Worm (Caenorhabditis elegans) whole organism, young adult: Measurements from ENCODE around the gene wago-4.
A peak's percentile ranks its signal among the peaks of the same experiment; 100 is the strongest.

ENCODE experiments used
- B0336.3 ChIP-seq: fragments of 200-800 bp; sonication (Bioruptor generic); IDR thresholded peaks from 2 replicates; pipeline ENCODE4 v1.3.6; 2022; ENCODE audit warnings: missing genetic modification characterization, missing compliant biosample characterization
- F22D6.2 ChIP-seq: sonication (generic microtip); optimal IDR thresholded peaks from 2 replicates; lab custom pipeline; 2016; ENCODE audit warnings: mild to moderate bottlenecking, missing genetic modification characterization, missing compliant biosample characterization
- F57A8.1 ChIP-seq: fragments of 200-800 bp; sonication (Bioruptor generic); optimal IDR thresholded peaks from 2 replicates; lab custom pipeline; 2018; ENCODE audit warnings: mild to moderate bottlenecking, missing genetic modification characterization, moderate library complexity, missing compliant biosample characterization
- F57C9.4 ChIP-seq: sonication (generic microtip); optimal IDR thresholded peaks from 2 replicates; lab custom pipeline; 2017; ENCODE audit warnings: mild to moderate bottlenecking, missing genetic modification characterization, missing compliant biosample characterization
- K11D2.4 ChIP-seq: fragments of 200-800 bp; sonication (Bioruptor generic); IDR thresholded peaks from 2 replicates; pipeline ENCODE4 v1.3.6; 2022; ENCODE audit warnings: missing genetic modification reagents, missing genetic modification characterization, missing compliant biosample characterization
- K12H6.12 ChIP-seq: fragments of 200-800 bp; sonication (Bioruptor generic); optimal IDR thresholded peaks from 2 replicates; lab custom pipeline; 2018; ENCODE audit warnings: mild to moderate bottlenecking, missing genetic modification characterization, missing compliant biosample characterization
- Y79H2A.3 ChIP-seq: fragments of 200-800 bp; sonication (Bioruptor generic); conservative IDR thresholded peaks from 2 replicates; pipeline ENCODE4 v1.3.6; 2022; ENCODE audit warnings: missing genetic modification reagents, missing genetic modification characterization, missing compliant biosample characterization
- ama-1 ChIP-seq, 3 experiments: fragments of 150-350 bp in 1 of 3; sonication (generic microtip) in 2 of 3; optimal IDR thresholded peaks; 2 replicates each; lab custom pipeline; 2014 to 2018; ENCODE audit warnings: missing biosample characterization in 2 of 3, missing genetic modification characterization in 2 of 3, missing genetic modification reagents in 2 of 3
- aptf-3 ChIP-seq: fragments of 200-800 bp; sonication (Bioruptor generic); IDR thresholded peaks from 2 replicates; pipeline ENCODE4 v1.3.6; 2022; ENCODE audit warnings: missing genetic modification characterization, missing compliant biosample characterization
- atf-7 ChIP-seq: sonication (generic microtip); optimal IDR thresholded peaks from 2 replicates; lab custom pipeline; 2017; ENCODE audit warnings: mild to moderate bottlenecking, missing genetic modification characterization, missing compliant biosample characterization
- ccch-3 ChIP-seq: fragments of 200-800 bp; sonication (Bioruptor generic); optimal IDR thresholded peaks from 2 replicates; lab custom pipeline; 2018; ENCODE audit warnings: mild to moderate bottlenecking, missing genetic modification characterization, missing compliant biosample characterization
- cebp-1 ChIP-seq, 2 experiments: fragments of 200-800 bp in 1 of 2; sonication (Bioruptor generic) in 1 of 2; sonication (generic microtip) in 1 of 2; IDR thresholded peaks in 1 of 2; optimal IDR thresholded peaks in 1 of 2; 2 replicates each; pipeline versions ENCODE4 v1.3.6 to Lab custom; 2017 to 2022; ENCODE audit warnings: missing compliant biosample characterization in 2 of 2, missing genetic modification characterization in 2 of 2, mild to moderate bottlenecking in 1 of 2, missing genetic modification reagents in 1 of 2, moderate library complexity in 1 of 2
- ceh-27 ChIP-seq: fragments of 200-800 bp; sonication (Bioruptor generic); optimal IDR thresholded peaks from 2 replicates; lab custom pipeline; 2018; ENCODE audit warnings: mild to moderate bottlenecking, missing genetic modification characterization, moderate library complexity, missing compliant biosample characterization
- dpff-1 ChIP-seq: sonication (generic microtip); optimal IDR thresholded peaks from 2 replicates; lab custom pipeline; 2017; ENCODE audit warnings: mild to moderate bottlenecking, missing genetic modification characterization, missing compliant biosample characterization
- dpl-1 ChIP-seq: fragments of 150-350 bp; optimal IDR thresholded peaks from 2 replicates; lab custom pipeline; 2014; ENCODE audit warnings: missing biosample characterization, missing genetic modification reagents, missing genetic modification characterization
- ets-4 ChIP-seq: fragments of 200-800 bp; sonication (Bioruptor generic); optimal IDR thresholded peaks from 2 replicates; lab custom pipeline; 2018; ENCODE audit warnings: mild to moderate bottlenecking, missing genetic modification characterization, missing compliant biosample characterization
- him-1 ChIP-seq: sonication (generic microtip); optimal IDR thresholded peaks from 2 replicates; lab custom pipeline; 2016; ENCODE audit warnings: missing genotype, missing genetic modification reagents, missing genetic modification characterization, missing compliant biosample characterization
- hlh-26 ChIP-seq: fragments of 200-800 bp; sonication (Bioruptor generic); conservative IDR thresholded peaks from 2 replicates; pipeline ENCODE4 v1.3.6; 2022; ENCODE audit warnings: missing genetic modification reagents, missing genetic modification characterization, missing compliant biosample characterization
- hmg-1.2 ChIP-seq: fragments of 200-800 bp; sonication (Bioruptor generic); IDR thresholded peaks from 2 replicates; pipeline ENCODE4 v1.3.6; 2022; ENCODE audit warnings: missing genetic modification reagents, missing genetic modification characterization, missing compliant biosample characterization
- hsf-1 ChIP-seq: fragments of 200-800 bp; sonication (Bioruptor generic); IDR thresholded peaks from 2 replicates; pipeline ENCODE4 v1.3.6; 2022; ENCODE audit warnings: missing genetic modification reagents, missing genetic modification characterization, missing compliant biosample characterization
- lsy-27 ChIP-seq: sonication (generic microtip); optimal IDR thresholded peaks from 2 replicates; lab custom pipeline; 2017; ENCODE audit warnings: missing genetic modification characterization, mild to moderate bottlenecking, missing compliant biosample characterization, antibody characterized with exemption, missing genotype, borderline replicate concordance; ENCODE audit not compliant: insufficient read depth
- madf-3 ChIP-seq: fragments of 200-800 bp; sonication (Bioruptor generic); IDR thresholded peaks from 2 replicates; pipeline ENCODE4 v1.3.6; 2022; ENCODE audit warnings: missing genetic modification reagents, missing genetic modification characterization, missing compliant biosample characterization
- madf-8 ChIP-seq: fragments of 200-800 bp; sonication (Bioruptor generic); conservative IDR thresholded peaks from 2 replicates; pipeline ENCODE4 v1.3.6; 2022; ENCODE audit warnings: missing genetic modification reagents, missing genetic modification characterization, missing compliant biosample characterization
- mcd-1 ChIP-seq: fragments of 200-800 bp; sonication (Bioruptor generic); IDR thresholded peaks from 2 replicates; pipeline ENCODE4 v1.3.6; 2022; ENCODE audit warnings: missing genetic modification reagents, missing genetic modification characterization, missing compliant biosample characterization
- mxl-1 ChIP-seq: sonication (generic microtip); optimal IDR thresholded peaks from 2 replicates; lab custom pipeline; 2016; ENCODE audit warnings: missing genetic modification characterization, missing compliant biosample characterization
- nhr-120 ChIP-seq: fragments of 200-800 bp; sonication (Bioruptor generic); IDR thresholded peaks from 2 replicates; pipeline ENCODE4 v1.3.6; 2022; ENCODE audit warnings: missing genetic modification characterization, missing compliant biosample characterization
- nhr-80 ChIP-seq: sonication (generic microtip); optimal IDR thresholded peaks from 2 replicates; lab custom pipeline; 2016; ENCODE audit warnings: missing genetic modification characterization, missing compliant biosample characterization
- rcor-1 ChIP-seq: fragments of 200-800 bp; sonication (Bioruptor generic); IDR thresholded peaks from 2 replicates; pipeline ENCODE4 v1.3.6; 2022; ENCODE audit warnings: missing genetic modification reagents, missing genetic modification characterization, missing compliant biosample characterization
- rec-8 ChIP-seq, 2 experiments: sonication (generic microtip); optimal IDR thresholded peaks; 2 replicates each; lab custom pipeline; 2016; ENCODE audit warnings: mild to moderate bottlenecking in 2 of 2, missing genetic modification characterization in 2 of 2, missing genetic modification reagents in 2 of 2, missing genotype in 2 of 2, missing biosample characterization in 1 of 2, missing compliant biosample characterization in 1 of 2, moderate library complexity in 1 of 2
- repo-1 ChIP-seq: sonication (generic microtip); optimal IDR thresholded peaks from 2 replicates; lab custom pipeline; 2017; ENCODE audit warnings: mild to moderate bottlenecking, missing genetic modification characterization, missing compliant biosample characterization
- sdz-38 ChIP-seq: sonication (generic microtip); optimal IDR thresholded peaks from 2 replicates; lab custom pipeline; 2016; ENCODE audit warnings: missing genotype, missing genetic modification characterization, missing compliant biosample characterization
- snpc-4 ChIP-seq, 5 experiments: fragments of 150-350 bp in 1 of 5; sonication (generic microtip) in 4 of 5; optimal IDR thresholded peaks; 2 replicates each; lab custom pipeline; 2014 to 2018; ENCODE audit warnings: missing genetic modification characterization in 5 of 5, missing biosample characterization in 3 of 5, antibody characterized with exemption in 2 of 5, mild to moderate bottlenecking in 2 of 5, missing compliant biosample characterization in 2 of 5, missing genotype in 2 of 5, moderate library complexity in 2 of 5, missing genetic modification reagents in 1 of 5
- tbp1 ChIP-seq: fragments of 200-800 bp; sonication (Bioruptor generic); optimal IDR thresholded peaks from 2 replicates; lab custom pipeline; 2018; ENCODE audit warnings: mild to moderate bottlenecking, missing genetic modification characterization, missing compliant biosample characterization
- unc-62 ChIP-seq: fragments of 150-350 bp; optimal IDR thresholded peaks from 2 replicates; lab custom pipeline; 2014; ENCODE audit warnings: missing biosample characterization, missing genetic modification reagents, missing genetic modification characterization
- zfh-2 ChIP-seq: fragments of 200-800 bp; sonication (Bioruptor generic); conservative IDR thresholded peaks from 2 replicates; pipeline ENCODE4 v1.3.6; 2022; ENCODE audit warnings: missing genetic modification reagents, missing genetic modification characterization, missing compliant biosample characterization
- ztf-18 ChIP-seq: sonication (generic microtip); optimal IDR thresholded peaks from 2 replicates; lab custom pipeline; 2016; ENCODE audit warnings: missing genotype, mild to moderate bottlenecking, missing genetic modification characterization, missing compliant biosample characterization
- ztf-3 ChIP-seq: fragments of 200-800 bp; sonication (Bioruptor generic); optimal IDR thresholded peaks from 2 replicates; lab custom pipeline; 2018; ENCODE audit warnings: mild to moderate bottlenecking, missing genetic modification characterization, missing compliant biosample characterization

Gene wago-4

ce11 chrII:12935259-12935658 is 15.9 kb downstream of the wago-4 start, which contains the start of gene lips-9:
Gene lips-9, minus strand, starts transcription at chrII:12935359.
- TF ChIP-seq F57C9.4 (no peak), lsy-27 (tag; lab: Kevin White, UChicago) (no peak), ccch-3 (no peak), ama-1 (optimal IDR thresholded peaks at IDR 0.05; lab: Kevin White, UChicago) (no peak), ama-1 (GFP tag; optimal IDR thresholded peaks at IDR 0.05; lab: Kevin White, UChicago) (no peak), K12H6.12 (no peak), nhr-120 (no peak), madf-3 (no peak), K11D2.4 (GFP tag; lab: Robert Waterston, UW) (no peak), aptf-3 (GFP tag; lab: Robert Waterston, UW) (no peak), hlh-26 (GFP tag; lab: Robert Waterston, UW) (no peak)
- TF ChIP-seq, all 124 proteins: peak for 0

- TF ChIP-seq ztf-18 (tag; lab: Kevin White, UChicago) = no peak
- no peak for TF ChIP-seq snpc-4 (GFP tag; optimal IDR thresholded peaks at IDR 0.05; lab: Kevin White, UChicago)
- peak in 1 of 4 experiments; percentile 33 for TF ChIP-seq snpc-4 (tag; optimal IDR thresholded peaks at IDR 0.05; lab: Kevin White, UChicago)
- no peak for TF ChIP-seq rec-8 (tag; optimal IDR thresholded peaks at IDR 0.05; lab: Kevin White, UChicago)
- TF ChIP-seq B0336.3 = no peak
- TF ChIP-seq unc-62 (GFP tag; lab: Kevin White, UChicago) = no peak
- TF ChIP-seq repo-1 (tag; lab: Kevin White, UChicago) = no peak
- TF ChIP-seq rcor-1 = no peak
- TF ChIP-seq hmg-1.2 = peak; percentile 38; the same call in 1 of the 2 replicates
- no peak for TF ChIP-seq cebp-1 (GFP tag; IDR thresholded peaks at IDR 0.05; lab: Robert Waterston, UW)
- peak; percentile 58 for TF ChIP-seq cebp-1 (tag; optimal IDR thresholded peaks at IDR 0.05; lab: Kevin White, UChicago)
- TF ChIP-seq ztf-3 (GFP tag; lab: Kevin White, UChicago) = no peak
These were observed 19.8 kb downstream of the wago-4 start for ce11 chrII:12939161-12939560.

ce11 chrII:12939801-12940200 is 20.4 kb downstream of the wago-4 start, which contains the start of gene arrd-10:
Gene arrd-10, plus strand, starts transcription at chrII:12940101.
- TF ChIP-seq dpl-1 (no peak), F22D6.2 (no peak), ceh-27 (no peak), mxl-1 (tag; lab: Kevin White, UChicago) (no peak), K11D2.4 (GFP tag; lab: Robert Waterston, UW) (no peak), lsy-27 (tag; lab: Kevin White, UChicago) (no peak), hsf-1 (GFP tag; lab: Robert Waterston, UW) (no peak), cebp-1 (GFP tag; IDR thresholded peaks at IDR 0.05; lab: Robert Waterston, UW) (no peak), cebp-1 (tag; optimal IDR thresholded peaks at IDR 0.05; lab: Kevin White, UChicago) (no peak), F57A8.1 (GFP tag; lab: Kevin White, UChicago) (no peak), mcd-1 (GFP tag; lab: Robert Waterston, UW) (no peak), him-1 (tag; lab: Kevin White, UChicago) (no peak), atf-7 (tag; lab: Kevin White, UChicago) (no peak), nhr-80 (no peak), sdz-38 (no peak), zfh-2 (no peak), madf-8 (GFP tag; lab: Robert Waterston, UW) (no peak), dpff-1 (tag; lab: Kevin White, UChicago) (no peak), tbp1 (GFP tag; lab: Kevin White, UChicago) (no peak), Y79H2A.3 (GFP tag; lab: Robert Waterston, UW) (no peak), ets-4 (no peak)
